Worm (Caenorhabditis elegans): Measurements from ENCODE around the gene C06H2.2.

ce11 chrV:11141179-11141578, 16.2 kb downstream of the C06H2.2 start, which contains the start of gene folt-1:
- TF ChIP-seq odd-2 (tag; optimal IDR thresholded peaks at IDR 0.05) (no peak), pqm-1 (tag; optimal IDR thresholded peaks at IDR 0.05) (no peak), ets-4 (tag; optimal IDR thresholded peaks at IDR 0.05) (no peak), unc-55 (GFP tag; optimal IDR thresholded peaks at IDR 0.05) (no peak)
